Worm (Caenorhabditis elegans) whole organism, L4 larva: ENCODE data around the gene T28C6.7.

Source experiments
- F10B5.3 ChIP-seq: sonication (generic microtip); optimal IDR thresholded peaks from 2 replicates; lab custom pipeline; 2016; ENCODE audit warnings: mild to moderate bottlenecking, missing genetic modification characterization, missing compliant biosample characterization
- F44E2.7 ChIP-seq: fragments of 200-800 bp; sonication (Bioruptor generic); IDR thresholded peaks from 2 replicates; pipeline ENCODE4 v2.1.2; 2022; ENCODE audit warnings: missing genetic modification characterization, missing compliant biosample characterization
- R02D3.7 ChIP-seq: fragments of 150-350 bp; sonication (generic microtip); optimal IDR thresholded peaks from 3 replicates; lab custom pipeline; 2014; ENCODE audit warnings: missing biosample characterization, missing genetic modification characterization
- Y48G9A.11 ChIP-seq: fragments of 200-800 bp; sonication (Bioruptor generic); IDR thresholded peaks from 2 replicates; pipeline ENCODE4 v1.3.6; 2022; ENCODE audit warnings: missing genetic modification reagents, missing genetic modification characterization, missing compliant biosample characterization
- Y75B8A.6 ChIP-seq: fragments of 200-800 bp; sonication (Bioruptor generic); IDR thresholded peaks from 2 replicates; pipeline ENCODE4 v1.3.6; 2022; ENCODE audit warnings: missing genetic modification reagents, missing genetic modification characterization, missing compliant biosample characterization
- aha-1 ChIP-seq: fragments of 150-350 bp; peaks from one replicate; lab custom pipeline; 2014; ENCODE audit warnings: missing biosample characterization, missing genetic modification characterization
- ceh-28 ChIP-seq: fragments of 150-350 bp; optimal IDR thresholded peaks from 2 replicates; lab custom pipeline; 2014; ENCODE audit warnings: missing biosample characterization, missing genetic modification reagents, missing genetic modification characterization
- ceh-32 ChIP-seq: sonication (generic microtip); optimal IDR thresholded peaks from 2 replicates; lab custom pipeline; 2016; ENCODE audit warnings: mild to moderate bottlenecking, missing genetic modification characterization, missing compliant biosample characterization; ENCODE audit not compliant: poor library complexity
- ceh-44 ChIP-seq: fragments of 200-800 bp; sonication (Bioruptor generic); IDR thresholded peaks from 2 replicates; pipeline ENCODE4 v1.3.6; 2022; ENCODE audit warnings: missing genetic modification reagents, missing genetic modification characterization, missing compliant biosample characterization
- ceh-62 ChIP-seq: sonication (generic microtip); optimal IDR thresholded peaks from 2 replicates; lab custom pipeline; 2017; ENCODE audit warnings: missing biosample characterization, missing genetic modification characterization
- ceh-82 ChIP-seq: sonication (generic microtip); optimal IDR thresholded peaks from 2 replicates; lab custom pipeline; 2017; ENCODE audit warnings: missing biosample characterization, missing genetic modification characterization
- ces-1 ChIP-seq: fragments of 150-350 bp; sonication (generic microtip); optimal IDR thresholded peaks from 4 replicates; lab custom pipeline; 2014; ENCODE audit warnings: missing biosample characterization, missing genetic modification reagents, missing genetic modification characterization
- cey-2 ChIP-seq: sonication (generic microtip); optimal IDR thresholded peaks from 3 replicates; lab custom pipeline; 2017; ENCODE audit warnings: missing genetic modification characterization, mild to moderate bottlenecking, missing compliant biosample characterization, antibody characterized with exemption, borderline replicate concordance; ENCODE audit not compliant: insufficient read depth
- daf-12 ChIP-seq: fragments of 150-350 bp; optimal IDR thresholded peaks from 2 replicates; lab custom pipeline; 2014; ENCODE audit warnings: missing biosample characterization, missing genetic modification reagents, missing genetic modification characterization
- daf-16 ChIP-seq, 3 experiments: sonication (generic microtip); optimal IDR thresholded peaks; 2 replicates each; lab custom pipeline; 2016 to 2017; ENCODE audit warnings: missing genetic modification characterization in 3 of 3, missing genetic modification reagents in 3 of 3, mild to moderate bottlenecking in 2 of 3, missing compliant biosample characterization in 2 of 3, missing biosample characterization in 1 of 3, moderate library complexity in 1 of 3
- dmd-6 ChIP-seq: fragments of 200-800 bp; sonication (Bioruptor generic); IDR thresholded peaks from 2 replicates; pipeline ENCODE4 v1.3.6; 2022; ENCODE audit warnings: missing genetic modification reagents, missing genetic modification characterization, missing compliant biosample characterization
- dmd-8 ChIP-seq: fragments of 200-800 bp; sonication (Bioruptor generic); IDR thresholded peaks from 2 replicates; pipeline ENCODE4 v1.3.6; 2022; ENCODE audit warnings: missing genetic modification characterization, missing compliant biosample characterization
- dpl-1 ChIP-seq: fragments of 150-350 bp; optimal IDR thresholded peaks from 2 replicates; lab custom pipeline; 2014; ENCODE audit warnings: missing biosample characterization, missing genetic modification reagents, missing genetic modification characterization
- duxl-1 ChIP-seq: sonication (generic microtip); optimal IDR thresholded peaks from 2 replicates; lab custom pipeline; 2016; ENCODE audit warnings: mild to moderate bottlenecking, missing genetic modification characterization, moderate library complexity, missing compliant biosample characterization; ENCODE audit not compliant: poor library complexity
- dve-1 ChIP-seq: sonication (generic microtip); optimal IDR thresholded peaks from 2 replicates; lab custom pipeline; 2017; ENCODE audit warnings: antibody characterized with exemption, mild to moderate bottlenecking, missing genetic modification characterization, missing compliant biosample characterization; ENCODE audit not compliant: insufficient read depth
- egl-27 ChIP-seq: sonication (generic microtip); optimal IDR thresholded peaks from 3 replicates; lab custom pipeline; 2017; ENCODE audit warnings: missing biosample characterization, missing genetic modification reagents, missing genetic modification characterization
- lim-7 ChIP-seq: fragments of 200-800 bp; sonication (Bioruptor generic); IDR thresholded peaks from 2 replicates; pipeline ENCODE4 v1.3.6; 2022; ENCODE audit warnings: missing genetic modification characterization, missing compliant biosample characterization
- lin-39 ChIP-seq: fragments of 150-350 bp; optimal IDR thresholded peaks from 2 replicates; lab custom pipeline; 2014; ENCODE audit warnings: missing biosample characterization, missing genetic modification reagents, missing genetic modification characterization
- lir-3 ChIP-seq: sonication (generic microtip); optimal IDR thresholded peaks from 2 replicates; lab custom pipeline; 2016; ENCODE audit warnings: mild to moderate bottlenecking, missing genetic modification characterization, missing compliant biosample characterization
- mep-1 ChIP-seq: fragments of 150-350 bp; sonication (generic microtip); optimal IDR thresholded peaks from 3 replicates; lab custom pipeline; 2014; ENCODE audit warnings: missing biosample characterization, missing genetic modification characterization
- mxl-2 ChIP-seq: fragments of 200-800 bp; sonication (Bioruptor generic); conservative IDR thresholded peaks from 2 replicates; pipeline ENCODE4 v1.3.6; 2022; ENCODE audit warnings: missing genetic modification reagents, missing genetic modification characterization, missing compliant biosample characterization
- mxl-3 ChIP-seq: fragments of 200-800 bp; sonication (Bioruptor generic); optimal IDR thresholded peaks from 2 replicates; lab custom pipeline; 2018; ENCODE audit warnings: mild to moderate bottlenecking, missing genetic modification characterization, missing compliant biosample characterization
- nhr-102 ChIP-seq: sonication (generic microtip); optimal IDR thresholded peaks from 2 replicates; lab custom pipeline; 2016; ENCODE audit warnings: mild to moderate bottlenecking, missing genetic modification characterization, moderate library complexity, missing compliant biosample characterization
- nhr-11 ChIP-seq: fragments of 150-350 bp; optimal IDR thresholded peaks from 2 replicates; lab custom pipeline; 2014; ENCODE audit warnings: missing biosample characterization, missing genetic modification characterization
- nhr-111 ChIP-seq: fragments of 200-800 bp; sonication (Bioruptor generic); optimal IDR thresholded peaks from 2 replicates; lab custom pipeline; 2018; ENCODE audit warnings: mild to moderate bottlenecking, missing genetic modification characterization, missing compliant biosample characterization
- nhr-237 ChIP-seq: sonication (generic microtip); optimal IDR thresholded peaks from 2 replicates; lab custom pipeline; 2017; ENCODE audit warnings: missing biosample characterization, missing genetic modification characterization
- nhr-28 ChIP-seq: fragments of 150-350 bp; optimal IDR thresholded peaks from 2 replicates; lab custom pipeline; 2014; ENCODE audit warnings: missing biosample characterization, missing genetic modification characterization
- pqm-1 ChIP-seq: sonication (generic microtip); optimal IDR thresholded peaks from 2 replicates; lab custom pipeline; 2017; ENCODE audit warnings: missing biosample characterization, missing genetic modification characterization
- skn-1 ChIP-seq: fragments of 150-350 bp; optimal IDR thresholded peaks from 2 replicates; lab custom pipeline; 2014; ENCODE audit warnings: missing biosample characterization, missing genetic modification characterization
- snpc-4 ChIP-seq: fragments of 150-350 bp; optimal IDR thresholded peaks from 2 replicates; lab custom pipeline; 2014; ENCODE audit warnings: missing biosample characterization, missing genetic modification characterization
- tag-97 ChIP-seq: fragments of 200-800 bp; sonication (Bioruptor generic); IDR thresholded peaks from 2 replicates; pipeline ENCODE4 v1.3.6; 2022; ENCODE audit warnings: missing genetic modification characterization, missing compliant biosample characterization
- tra-1 ChIP-seq: fragments of 200-800 bp; sonication (Bioruptor generic); IDR thresholded peaks from 2 replicates; pipeline ENCODE4 v1.3.6; 2022; ENCODE audit warnings: missing genetic modification reagents, missing genetic modification characterization, missing compliant biosample characterization
- unc-130 ChIP-seq: sonication (generic microtip); optimal IDR thresholded peaks from 2 replicates; lab custom pipeline; 2016; ENCODE audit warnings: missing genetic modification reagents, missing genetic modification characterization, missing compliant biosample characterization
- unc-39 ChIP-seq: sonication (generic microtip); optimal IDR thresholded peaks from 2 replicates; lab custom pipeline; 2017; ENCODE audit warnings: missing biosample characterization, missing genetic modification characterization
- unc-62 ChIP-seq, 3 experiments: fragments of 150-350 bp in 1 of 3; sonication (generic microtip); optimal IDR thresholded peaks in 2 of 3; peaks in 1 of 3; 1 replicate in 1 of 3; 2 replicates in 2 of 3; lab custom pipeline; 2014 to 2017; ENCODE audit warnings: missing biosample characterization in 3 of 3, missing genetic modification characterization in 3 of 3, missing genetic modification reagents in 3 of 3, missing genotype in 1 of 3
- vab-7 ChIP-seq: fragments of 200-800 bp; sonication (Bioruptor generic); IDR thresholded peaks from 2 replicates; pipeline ENCODE4 v1.3.6; 2022; ENCODE audit warnings: missing genetic modification reagents, missing genetic modification characterization, missing compliant biosample characterization
- zag-1 ChIP-seq: fragments of 150-350 bp; optimal IDR thresholded peaks from 2 replicates; lab custom pipeline; 2014; ENCODE audit warnings: missing biosample characterization, missing genetic modification characterization
- ztf-11 ChIP-seq: fragments of 150-350 bp; optimal IDR thresholded peaks from 2 replicates; lab custom pipeline; 2014; ENCODE audit warnings: missing biosample characterization, missing genetic modification characterization

The T28C6.7 gene

DNA sequence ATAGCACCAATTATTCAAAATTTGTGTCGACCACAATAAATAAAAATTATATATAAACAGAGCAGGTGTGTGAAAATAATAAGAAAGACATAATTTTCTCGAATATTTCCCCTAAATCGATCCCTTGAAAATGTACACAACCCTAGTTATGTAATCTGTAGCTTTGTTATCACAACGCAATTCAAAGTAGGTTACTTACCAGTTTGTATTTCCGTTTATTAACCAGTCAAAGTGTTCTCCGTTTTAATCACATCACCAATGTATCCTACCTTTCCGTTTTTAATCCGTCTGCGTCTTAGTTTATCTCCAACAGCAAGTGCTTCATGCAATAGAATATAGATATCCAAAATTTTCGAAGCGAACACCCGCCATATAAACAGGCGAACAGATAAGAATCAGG, 25.7 kb downstream of the T28C6.7 start:
- TF ChIP-seq ceh-82, result no peak
- peak; percentile 67 for TF ChIP-seq aha-1 (tag; lab: Kevin White, UChicago)
- TF ChIP-seq ztf-11 (tag; lab: Kevin White, UChicago), result no peak
- TF ChIP-seq, all 104 proteins: peak for 1

DNA sequence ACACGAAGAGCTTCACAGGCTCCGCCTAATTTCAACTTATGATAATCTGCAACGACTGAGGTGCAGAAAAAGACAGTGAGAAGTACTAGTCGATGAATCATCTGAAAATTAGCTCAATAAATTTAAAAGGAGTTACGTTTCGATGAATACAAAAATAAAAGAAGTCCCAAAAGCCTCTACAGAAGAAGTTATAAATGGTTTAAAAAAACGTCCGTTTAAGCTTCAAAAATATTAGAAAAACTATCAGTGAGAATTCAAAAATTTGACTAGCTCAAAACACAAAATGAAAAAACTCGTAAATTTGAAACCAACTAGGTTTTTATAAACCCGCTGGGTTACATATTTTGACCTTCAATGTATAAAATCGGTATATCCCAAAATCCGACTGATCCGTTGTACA, 28.4 kb downstream of the T28C6.7 start, which contains the start of gene T11B7.5:
Gene T11B7.5 (minus strand): TSS at position 101 of the 400 bp plus-strand sequence.
- TF ChIP-seq zag-1, result no peak
- TF ChIP-seq aha-1 (tag; lab: Kevin White, UChicago), result peak; percentile 17

DNA sequence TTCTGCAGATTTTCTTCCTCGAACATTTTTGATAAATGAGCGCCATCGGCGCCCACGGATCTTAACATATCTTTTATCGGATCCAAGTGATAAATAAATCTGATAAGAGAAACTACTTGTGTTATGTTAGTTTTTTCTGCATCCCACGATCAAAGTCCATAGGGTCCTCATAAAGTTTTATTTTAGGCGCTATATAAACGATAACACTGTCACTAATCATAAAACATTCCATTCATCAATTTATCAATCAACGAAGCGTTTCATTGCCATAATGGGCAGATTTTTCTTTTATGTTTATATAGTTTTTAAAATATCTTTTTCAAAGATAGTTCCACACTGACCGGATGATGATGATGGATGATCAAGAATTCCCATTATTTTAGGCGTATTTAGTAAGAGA, 37.1 kb downstream of the T28C6.7 start:
- TF ChIP-seq duxl-1 (tag; lab: Kevin White, UChicago), result no peak
- TF ChIP-seq vab-7, result no peak
- TF ChIP-seq tag-97 (GFP tag; lab: Robert Waterston, UW), result no peak
- no peak for TF ChIP-seq ceh-32 (tag; lab: Kevin White, UChicago)
- TF ChIP-seq skn-1 (tag; lab: Kevin White, UChicago), result no peak
- no peak for TF ChIP-seq zag-1
- TF ChIP-seq nhr-28 (tag; lab: Kevin White, UChicago), result peak; percentile 41
- no peak for TF ChIP-seq daf-12
- no peak for TF ChIP-seq Y75B8A.6 (GFP tag; lab: Robert Waterston, UW)
- TF ChIP-seq nhr-111, result no peak
- TF ChIP-seq daf-16 (GFP tag; optimal IDR thresholded peaks at IDR 0.05; lab: Kevin White, UChicago), result peak in 1 of 2 experiments; percentile 13
- no peak for TF ChIP-seq daf-16 (tag; optimal IDR thresholded peaks at IDR 0.05; lab: Kevin White, UChicago)
- no peak for TF ChIP-seq ceh-28 (tag; lab: Kevin White, UChicago)
- TF ChIP-seq ceh-62, result no peak
- TF ChIP-seq unc-62 (GFP tag; optimal IDR thresholded peaks at IDR 0.05 in 1 of 2; lab: Kevin White, UChicago), result peak in 1 of 2 experiments; percentile 98
- no peak for TF ChIP-seq unc-62 (tag; optimal IDR thresholded peaks at IDR 0.05; lab: Kevin White, UChicago)
- no peak for TF ChIP-seq F44E2.7 (GFP tag; lab: Robert Waterston, UW)
- TF ChIP-seq lin-39, result no peak
- TF ChIP-seq nhr-11 (tag; lab: Kevin White, UChicago), result no peak
- no peak for TF ChIP-seq mxl-2 (GFP tag; lab: Robert Waterston, UW)
- TF ChIP-seq dmd-8, result no peak
- TF ChIP-seq lir-3 (tag; lab: Kevin White, UChicago), result no peak
- no peak for TF ChIP-seq Y48G9A.11 (GFP tag; lab: Robert Waterston, UW)
- TF ChIP-seq cey-2 (tag; lab: Kevin White, UChicago), result peak; percentile 13
- no peak for TF ChIP-seq nhr-102
- TF ChIP-seq unc-39 (tag; lab: Kevin White, UChicago), result no peak
- TF ChIP-seq R02D3.7, result no peak

DNA sequence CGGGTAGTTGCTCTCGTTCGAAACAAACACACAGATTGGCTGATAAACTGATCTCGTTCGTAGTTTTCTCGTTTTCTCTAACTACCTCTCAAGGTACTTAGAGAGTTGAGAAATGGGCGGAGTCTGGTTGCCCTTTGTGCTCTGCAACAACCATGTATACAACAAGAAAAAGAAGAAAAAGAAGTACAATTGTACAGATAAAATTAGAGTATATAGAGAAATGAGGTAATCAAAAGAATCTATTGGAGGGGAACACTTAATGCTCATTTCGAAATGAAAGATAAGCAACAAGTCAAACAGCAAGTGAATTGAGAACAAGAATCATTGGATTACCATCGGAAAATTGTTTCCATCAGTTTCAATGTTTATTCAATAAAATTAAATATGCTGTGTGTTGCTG, 37.7 kb downstream of the T28C6.7 start, which contains the start of gene C09G9.1:
Gene C09G9.1 (minus strand): TSS at position 143 of the 400 bp plus-strand sequence.
- peak; percentile 51 for TF ChIP-seq nhr-28 (tag; lab: Kevin White, UChicago)
- TF ChIP-seq pqm-1, result peak; percentile 67
- TF ChIP-seq dve-1 (tag; lab: Kevin White, UChicago), result peak; percentile 40
- no peak for TF ChIP-seq daf-16 (GFP tag; optimal IDR thresholded peaks at IDR 0.05; lab: Kevin White, UChicago)
- peak; percentile 23 for TF ChIP-seq daf-16 (tag; optimal IDR thresholded peaks at IDR 0.05; lab: Kevin White, UChicago)
- no peak for TF ChIP-seq ces-1 (GFP tag; lab: Kevin White, UChicago)
- TF ChIP-seq ztf-11 (tag; lab: Kevin White, UChicago), result no peak
- peak in 1 of 2 experiments; percentile 51 for TF ChIP-seq unc-62 (GFP tag; optimal IDR thresholded peaks at IDR 0.05 in 1 of 2; lab: Kevin White, UChicago)
- no peak for TF ChIP-seq unc-62 (tag; optimal IDR thresholded peaks at IDR 0.05; lab: Kevin White, UChicago)
- no peak for TF ChIP-seq nhr-237 (tag; lab: Kevin White, UChicago)

DNA sequence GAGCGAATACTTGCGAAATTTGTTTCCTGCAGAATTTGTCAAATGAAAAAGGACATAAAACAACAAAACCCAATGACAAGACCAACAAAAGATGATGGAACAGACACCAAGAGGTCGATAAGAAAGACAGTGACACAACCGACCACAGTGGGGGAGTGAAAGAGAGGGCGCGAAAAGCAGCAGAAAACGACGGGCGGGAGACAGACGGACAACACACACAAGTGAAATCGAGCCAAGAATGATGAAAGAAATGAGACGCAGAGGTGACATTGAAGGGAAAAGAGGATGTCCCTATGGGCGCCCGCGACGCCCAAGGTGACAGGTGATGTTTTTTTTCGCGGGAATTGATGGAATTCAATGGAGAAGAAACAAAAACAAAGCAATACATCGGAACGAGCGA, 38.5 kb downstream of the T28C6.7 start:
- TF ChIP-seq tag-97 (GFP tag; lab: Robert Waterston, UW) (no peak), egl-27 (tag; lab: Kevin White, UChicago) (no peak), unc-39 (tag; lab: Kevin White, UChicago) (no peak), tra-1 (GFP tag; lab: Robert Waterston, UW) (peak; percentile 81; the same call in 1 of the 2 replicates), unc-130 (GFP tag; lab: Kevin White, UChicago) (no peak), F10B5.3 (tag; lab: Kevin White, UChicago) (no peak), ceh-44 (GFP tag; lab: Robert Waterston, UW) (no peak), mep-1 (tag; lab: Kevin White, UChicago) (peak; percentile 83), dmd-6 (GFP tag; lab: Robert Waterston, UW) (peak; percentile 88), dpl-1 (peak; percentile 64), nhr-237 (tag; lab: Kevin White, UChicago) (no peak), snpc-4 (tag; lab: Kevin White, UChicago) (no peak), mxl-3 (GFP tag; lab: Kevin White, UChicago) (peak; percentile 85), lim-7 (GFP tag; lab: Robert Waterston, UW) (no peak), F44E2.7 (GFP tag; lab: Robert Waterston, UW) (no peak), mxl-2 (GFP tag; lab: Robert Waterston, UW) (no peak)
